Worm (Caenorhabditis elegans): Measurements from ENCODE around the gene C54F6.12.

C54F6.12 gene

ce11 chrV:7538018-7538417, at the start of gene C54F6.12:
C54F6.12 (minus strand) TSS chrV:7538118.
- TF ChIP-seq Y53F4B.3 (GFP tag; IDR thresholded peaks at IDR 0.05) (no peak), nfya-1 (tag; optimal IDR thresholded peaks at IDR 0.05; ENCODE audit: borderline replicate concordance, insufficient read depth) (no peak), sea-2 (GFP tag; IDR thresholded peaks at IDR 0.05) (no peak), B0336.3 (GFP tag; IDR thresholded peaks at IDR 0.05) (no peak), aptf-3 (GFP tag; IDR thresholded peaks at IDR 0.05) (no peak), attf-5 (GFP tag; optimal IDR thresholded peaks at IDR 0.05) (no peak), K12H6.12 (tag; optimal IDR thresholded peaks at IDR 0.05) (no peak), tlf-1 (GFP tag; optimal IDR thresholded peaks at IDR 0.05) (no peak)

ce11 chrV:7587637-7588036, 49.7 kb upstream of the C54F6.12 start, which contains the start of the genes F19F10.11 and C50E3.5:
F19F10.11 (minus strand) TSS chrV:7587704.
C50E3.5 (plus strand) TSS chrV:7587996.
- no peak for TF ChIP-seq nfyb-1 (GFP tag; IDR thresholded peaks at IDR 0.05)
- no peak for TF ChIP-seq attf-3 (GFP tag; conservative IDR thresholded peaks at IDR 0.05)
- TF ChIP-seq let-526 (GFP tag; IDR thresholded peaks at IDR 0.05): no peak
- TF ChIP-seq mcd-1 (GFP tag; IDR thresholded peaks at IDR 0.05): peak; percentile 95
- no peak for TF ChIP-seq rpc-1 (optimal IDR thresholded peaks at IDR 0.05)
- TF ChIP-seq rpc-1 (tag; optimal IDR thresholded peaks at IDR 0.05): no peak
- TF ChIP-seq pbrm-1 (GFP tag; IDR thresholded peaks at IDR 0.05): no peak
- TF ChIP-seq tlf-1 (GFP tag; optimal IDR thresholded peaks at IDR 0.05): no peak
- TF ChIP-seq let-607 (tag; optimal IDR thresholded peaks at IDR 0.05): no peak
- no peak for TF ChIP-seq die-1 (tag; optimal IDR thresholded peaks at IDR 0.05)
- no peak for TF ChIP-seq snpc-4 (GFP tag; optimal IDR thresholded peaks at IDR 0.05)
- peak in 3 of 4 experiments; percentile 12 to 34 (median 18) for TF ChIP-seq snpc-4 (tag; optimal IDR thresholded peaks at IDR 0.05)
- peak; percentile 28 for TF ChIP-seq lsl-1 (GFP tag; optimal IDR thresholded peaks at IDR 0.05)
- peak; percentile 30 for TF ChIP-seq lin-54 (GFP tag; optimal IDR thresholded peaks at IDR 0.05)
- TF ChIP-seq rcor-1 (GFP tag; IDR thresholded peaks at IDR 0.05): no peak
- TF ChIP-seq ceh-100 (GFP tag; IDR thresholded peaks at IDR 0.05): no peak
- TF ChIP-seq B0336.3 (GFP tag; IDR thresholded peaks at IDR 0.05): no peak
- TF ChIP-seq attf-6 (GFP tag; IDR thresholded peaks at IDR 0.05): no peak
- TF ChIP-seq repo-1 (tag; optimal IDR thresholded peaks at IDR 0.05): no peak
- peak; percentile 29 for TF ChIP-seq ztf-18 (tag; optimal IDR thresholded peaks at IDR 0.05)
- TF ChIP-seq dox-1 (GFP tag; IDR thresholded peaks at IDR 0.05): 0 out of 2 replicates have a peak, but pooled peaks have one; percentile 27
- no peak for TF ChIP-seq athp-1 (tag; optimal IDR thresholded peaks at IDR 0.05)
- TF ChIP-seq ekl-4 (GFP tag; IDR thresholded peaks at IDR 0.05): no peak
- peak; percentile 98 for TF ChIP-seq hmg-1.2 (GFP tag; IDR thresholded peaks at IDR 0.05)
- no peak for TF ChIP-seq ztf-28 (GFP tag; IDR thresholded peaks at IDR 0.05)
- TF ChIP-seq B0019.2 (GFP tag; conservative IDR thresholded peaks at IDR 0.05): no peak
- TF ChIP-seq attf-5 (GFP tag; optimal IDR thresholded peaks at IDR 0.05): peak; percentile 91
- TF ChIP-seq lag-1 (GFP tag; IDR thresholded peaks at IDR 0.05): no peak
- TF ChIP-seq snpc-1.1 (tag; optimal IDR thresholded peaks at IDR 0.05; ENCODE audit: insufficient read depth): peak; percentile 12
- no peak for TF ChIP-seq ccch-3 (GFP tag; optimal IDR thresholded peaks at IDR 0.05)
- no peak for TF ChIP-seq Y79H2A.3 (GFP tag; conservative IDR thresholded peaks at IDR 0.05)
- no peak for TF ChIP-seq F33H1.4 (GFP tag; IDR thresholded peaks at IDR 0.05)
- TF ChIP-seq dpl-1 (GFP tag; optimal IDR thresholded peaks at IDR 0.05): no peak
- TF ChIP-seq somi-1 (GFP tag; optimal IDR thresholded peaks at IDR 0.05): no peak
- TF ChIP-seq Y53G8AR.9 (GFP tag; conservative IDR thresholded peaks at IDR 0.05): no peak
- TF ChIP-seq snpc-3.4 (tag; optimal IDR thresholded peaks at IDR 0.05): peak; percentile 35
- no peak for TF ChIP-seq tbx-9 (tag; optimal IDR thresholded peaks at IDR 0.05; ENCODE audit: borderline replicate concordance)
- TF ChIP-seq sptf-2 (GFP tag; optimal IDR thresholded peaks at IDR 0.05): no peak
- TF ChIP-seq nhr-90 (tag; optimal IDR thresholded peaks at IDR 0.05): no peak
- no peak for TF ChIP-seq ets-4 (GFP tag; optimal IDR thresholded peaks at IDR 0.05)
- no peak for TF ChIP-seq dpff-1 (tag; optimal IDR thresholded peaks at IDR 0.05)
- peak; percentile 60 for TF ChIP-seq madf-6 (GFP tag; IDR thresholded peaks at IDR 0.05)
- TF ChIP-seq aptf-3 (GFP tag; IDR thresholded peaks at IDR 0.05): no peak
